Worm (Caenorhabditis elegans): ENCODE data around the gene Y50E8A.1.

DNA sequence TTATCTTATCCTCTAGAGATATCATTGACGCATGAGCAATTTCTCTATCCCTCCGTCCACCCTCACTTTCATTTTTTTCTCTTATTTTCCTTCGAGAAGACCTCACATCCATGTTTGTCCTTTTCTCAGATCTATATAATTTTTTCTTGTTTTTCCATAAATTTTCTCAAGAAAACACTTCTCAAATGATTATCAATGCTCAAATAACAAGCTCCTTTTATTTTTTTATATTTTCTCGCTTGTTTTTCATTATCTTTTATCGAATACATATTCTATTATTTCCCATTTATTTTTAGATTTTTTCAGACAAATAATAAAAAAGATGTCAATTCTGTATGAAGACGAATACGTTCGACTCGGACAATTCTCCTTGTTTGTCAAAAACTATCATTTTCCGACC lies 3.7 kb upstream of the Y50E8A.1 start, which contains the start of gene R08A2.7:
- TF ChIP-seq flt-1 (GFP tag; IDR thresholded peaks at IDR 0.05), result no peak
- no peak for TF ChIP-seq T22C8.4 (GFP tag; IDR thresholded peaks at IDR 0.05)
- TF ChIP-seq ref-1 (GFP tag; conservative IDR thresholded peaks at IDR 0.05), result no peak
- no peak for TF ChIP-seq cog-1 (tag; optimal IDR thresholded peaks at IDR 0.05)
- no peak for TF ChIP-seq ztf-29 (GFP tag; IDR thresholded peaks at IDR 0.05)
- TF ChIP-seq ztf-23 (GFP tag; IDR thresholded peaks at IDR 0.05), result no peak

All from whole organism, midembryonic.